Fruit fly (Drosophila melanogaster) whole organism, adult: ENCODE results near the gene CG1847.

Experiments used
- CG11617 ChIP-seq: fragments of 200-800 bp; sonication (Bioruptor generic); optimal IDR thresholded peaks from 2 replicates; lab custom pipeline; 2017; ENCODE audit warnings: mild to moderate bottlenecking, missing biosample characterization, missing genetic modification reagents, missing genetic modification characterization
- CG12768 ChIP-seq: fragments of 200-800 bp; sonication (Bioruptor generic); optimal IDR thresholded peaks from 2 replicates; lab custom pipeline; 2017; ENCODE audit warnings: missing biosample characterization, missing genetic modification characterization, mild to moderate bottlenecking, moderate library complexity, missing genetic modification reagents
- CG14711 ChIP-seq: fragments of 200-800 bp; sonication (Bioruptor generic); optimal IDR thresholded peaks from 2 replicates; lab custom pipeline; 2018; ENCODE audit warnings: missing biosample characterization, mild to moderate bottlenecking, missing genetic modification characterization, moderate library complexity
- CG1620 ChIP-seq: fragments of 200-800 bp; sonication (Bioruptor generic); optimal IDR thresholded peaks from 2 replicates; lab custom pipeline; 2016; ENCODE audit warnings: missing biosample characterization, missing genetic modification characterization
- CG33017 ChIP-seq: fragments of 200-800 bp; sonication (Bioruptor generic); optimal IDR thresholded peaks from 2 replicates; lab custom pipeline; 2018; ENCODE audit warnings: missing biosample characterization, mild to moderate bottlenecking, missing genetic modification characterization, moderate library complexity
- CG5204 ChIP-seq: fragments of 200-800 bp; sonication (Bioruptor generic); optimal IDR thresholded peaks from 2 replicates; lab custom pipeline; 2016; ENCODE audit warnings: missing biosample characterization, missing genetic modification characterization
- CG7045 ChIP-seq: fragments of 200-800 bp; sonication (Bioruptor generic); optimal IDR thresholded peaks from 2 replicates; lab custom pipeline; 2017; ENCODE audit warnings: missing biosample characterization, mild to moderate bottlenecking, missing genetic modification characterization
- CG7101 ChIP-seq: fragments of 200-800 bp; sonication (Bioruptor generic); optimal IDR thresholded peaks from 2 replicates; lab custom pipeline; 2018; ENCODE audit warnings: missing biosample characterization, mild to moderate bottlenecking, missing genetic modification characterization, moderate library complexity
- Clk ChIP-seq: fragments of 200-800 bp; sonication (Bioruptor generic); optimal IDR thresholded peaks from 2 replicates; lab custom pipeline; 2017; ENCODE audit warnings: missing biosample characterization, missing genetic modification characterization
- Crg-1 ChIP-seq: fragments of 200-800 bp; sonication (Bioruptor generic); optimal IDR thresholded peaks from 2 replicates; lab custom pipeline; 2016; ENCODE audit warnings: missing biosample characterization, missing genetic modification characterization
- Hr96 ChIP-seq: fragments of 200-800 bp; sonication (Bioruptor generic); optimal IDR thresholded peaks from 2 replicates; lab custom pipeline; 2016; ENCODE audit warnings: missing biosample characterization, missing genetic modification characterization
- Mnt ChIP-seq: fragments of 200-800 bp; sonication (Bioruptor generic); optimal IDR thresholded peaks from 2 replicates; lab custom pipeline; 2016; ENCODE audit warnings: missing biosample characterization, mild to moderate bottlenecking, missing genetic modification characterization
- bab1 ChIP-seq: fragments of 200-800 bp; sonication (Bioruptor generic); optimal IDR thresholded peaks from 3 replicates; lab custom pipeline; 2019; ENCODE audit warnings: missing biosample characterization, mild to moderate bottlenecking, missing genetic modification characterization, moderate library complexity
- cic ChIP-seq: fragments of 200-800 bp; sonication (Bioruptor generic); optimal IDR thresholded peaks from 2 replicates; lab custom pipeline; 2017; ENCODE audit warnings: missing biosample characterization, mild to moderate bottlenecking, missing genetic modification characterization, moderate library complexity
- cnc ChIP-seq, 2 experiments: fragments of >200 bp; optimal IDR thresholded peaks; 2 replicates each; lab custom pipeline; 2017
- kay ChIP-seq: fragments of 200-800 bp; sonication (Bioruptor generic); peaks from one replicate; lab custom pipeline; 2016; ENCODE audit warnings: missing biosample characterization, missing genetic modification characterization, borderline replicate concordance
- ovo ChIP-seq: fragments of 200-800 bp; sonication (Bioruptor generic); optimal IDR thresholded peaks from 2 replicates; lab custom pipeline; 2016; ENCODE audit warnings: missing biosample characterization, missing genetic modification characterization
- pad ChIP-seq: fragments of 200-800 bp; sonication (Bioruptor generic); optimal IDR thresholded peaks from 3 replicates; lab custom pipeline; 2017; ENCODE audit warnings: missing biosample characterization, missing genetic modification characterization, mild to moderate bottlenecking, moderate library complexity, missing genetic modification reagents
- tj ChIP-seq: fragments of 200-800 bp; sonication (Bioruptor generic); optimal IDR thresholded peaks from 3 replicates; lab custom pipeline; 2017; ENCODE audit warnings: missing biosample characterization, mild to moderate bottlenecking, missing genetic modification characterization, moderate library complexity
- toe ChIP-seq: fragments of 200-800 bp; sonication (Bioruptor generic); optimal IDR thresholded peaks from 2 replicates; lab custom pipeline; 2016; ENCODE audit warnings: missing biosample characterization, missing genetic modification characterization

Gene CG1847

DNA sequence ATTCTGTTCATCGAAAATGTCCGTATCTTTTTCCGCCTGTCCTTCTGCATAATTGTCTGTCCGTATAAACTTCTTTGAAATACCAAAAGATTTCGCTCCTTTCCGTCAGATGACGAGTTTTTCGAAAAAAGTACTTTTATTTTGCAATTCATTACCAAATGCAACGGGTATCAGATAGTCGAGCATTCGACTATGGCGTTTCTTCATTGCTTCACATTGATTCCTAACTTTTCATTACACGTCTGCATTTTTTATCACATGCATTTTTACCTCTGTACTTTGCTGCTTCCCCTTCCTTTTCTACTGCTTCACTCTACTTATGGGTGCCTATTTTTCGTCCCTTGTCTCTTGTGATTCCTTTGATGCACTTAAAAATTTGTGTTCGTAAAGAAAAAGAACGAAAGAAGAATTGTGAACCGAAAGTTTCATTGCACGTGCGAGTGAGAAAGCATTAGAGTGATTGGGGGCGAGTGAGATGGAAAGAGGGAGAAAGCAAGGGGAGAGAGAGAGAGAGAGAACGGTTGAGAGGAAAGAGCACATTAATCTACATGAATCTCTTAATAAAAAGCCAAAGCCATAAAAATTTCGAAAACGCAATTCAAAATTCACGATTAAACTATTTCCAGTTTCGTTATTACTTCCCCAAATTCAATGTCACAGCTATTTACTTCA lies 40.5 kb upstream of the CG1847 start:
- TF ChIP-seq CG12768 (GFP tag; lab: Kevin White, UChicago) (no peak), Hr96 (GFP tag; lab: Kevin White, UChicago) (no peak), kay (no peak), CG5204 (GFP tag; lab: Kevin White, UChicago) (no peak), tj (GFP tag; lab: Kevin White, UChicago) (no peak), CG33017 (tag; lab: Kevin White, UChicago) (no peak), Crg-1 (GFP tag; lab: Kevin White, UChicago) (no peak), CG11617 (GFP tag; lab: Kevin White, UChicago) (no peak), cic (GFP tag; lab: Kevin White, UChicago) (no peak), CG7045 (GFP tag; lab: Kevin White, UChicago) (no peak), pad (GFP tag; lab: Kevin White, UChicago) (no peak), CG7101 (tag; lab: Kevin White, UChicago) (no peak), Clk (GFP tag; lab: Kevin White, UChicago) (no peak)

DNA sequence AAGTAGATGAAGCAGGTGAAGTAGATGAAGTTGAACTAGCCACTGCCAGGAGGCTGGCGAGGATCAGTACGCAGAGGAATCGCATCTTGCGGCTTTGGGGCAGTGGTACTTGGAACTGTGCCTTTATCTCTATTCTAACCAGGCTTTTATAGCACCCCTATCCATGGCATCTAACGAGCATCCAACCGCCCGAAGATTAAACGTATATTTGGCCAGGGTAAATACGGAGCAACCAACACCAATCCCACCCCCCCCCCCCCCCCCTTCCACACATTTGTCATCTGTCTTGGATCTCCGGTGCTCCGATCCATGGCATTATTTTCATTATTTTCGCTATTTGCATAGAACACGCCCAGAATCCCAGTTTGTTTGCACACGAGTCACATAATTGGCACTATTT lies 31.0 kb upstream of the CG1847 start, which contains the start of gene CG15741:
TSS of gene CG15741 (minus strand) at position 101 of the 400 bp plus-strand sequence.
- TF ChIP-seq Crg-1 (GFP tag; lab: Kevin White, UChicago), result no peak
- TF ChIP-seq bab1 (GFP tag; lab: Kevin White, UChicago), result no peak
- no peak for TF ChIP-seq cnc (optimal IDR thresholded peaks at IDR 0.05; lab: Kevin White, UChicago)
- TF ChIP-seq CG1620 (GFP tag; lab: Kevin White, UChicago), result no peak
- TF ChIP-seq CG11617 (GFP tag; lab: Kevin White, UChicago), result no peak
- TF ChIP-seq CG7045 (GFP tag; lab: Kevin White, UChicago), result no peak
- TF ChIP-seq pad (GFP tag; lab: Kevin White, UChicago), result no peak
- TF ChIP-seq CG12768 (GFP tag; lab: Kevin White, UChicago), result no peak
- no peak for TF ChIP-seq Hr96 (GFP tag; lab: Kevin White, UChicago)
- no peak for TF ChIP-seq ovo

DNA sequence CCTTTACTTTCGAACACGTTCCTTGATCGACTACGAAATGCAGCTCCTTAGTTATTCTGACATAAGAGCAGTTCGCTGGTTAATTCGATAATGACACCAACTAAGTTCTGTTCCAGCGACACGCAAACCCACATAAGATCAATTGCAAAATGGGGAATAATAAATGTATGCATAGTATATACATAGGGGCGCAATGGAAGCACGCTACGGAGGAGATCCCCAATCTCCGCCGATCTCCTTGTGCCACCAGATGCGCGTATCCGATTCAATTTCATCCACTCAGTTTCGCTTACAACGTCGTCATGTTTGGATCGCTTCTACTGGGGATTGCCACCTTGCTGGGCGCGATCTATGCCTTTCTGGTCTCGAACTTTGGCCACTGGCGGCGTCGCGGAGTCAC lies 29.7 kb upstream of the CG1847 start, which contains the start of gene Cyp28c1:
TSS of gene Cyp28c1 (plus strand) at position 301 of the 400 bp plus-strand sequence.
- no peak for TF ChIP-seq CG7045 (GFP tag; lab: Kevin White, UChicago)
- TF ChIP-seq CG11617 (GFP tag; lab: Kevin White, UChicago), result no peak
- TF ChIP-seq pad (GFP tag; lab: Kevin White, UChicago), result no peak
- no peak for TF ChIP-seq CG7101 (tag; lab: Kevin White, UChicago)
- TF ChIP-seq Mnt (GFP tag; lab: Kevin White, UChicago), result no peak
- no peak for TF ChIP-seq cnc (optimal IDR thresholded peaks at IDR 0.05; lab: Kevin White, UChicago)
- TF ChIP-seq CG12768 (GFP tag; lab: Kevin White, UChicago), result no peak
- TF ChIP-seq toe (GFP tag; lab: Kevin White, UChicago), result no peak
- TF ChIP-seq bab1 (GFP tag; lab: Kevin White, UChicago), result no peak
- TF ChIP-seq CG14711 (tag; lab: Kevin White, UChicago), result no peak
- TF ChIP-seq Clk (GFP tag; lab: Kevin White, UChicago), result no peak
- no peak for TF ChIP-seq ovo
- no peak for TF ChIP-seq CG5204 (GFP tag; lab: Kevin White, UChicago)
- no peak for TF ChIP-seq tj (GFP tag; lab: Kevin White, UChicago)
- no peak for TF ChIP-seq CG33017 (tag; lab: Kevin White, UChicago)
- no peak for TF ChIP-seq CG1620 (GFP tag; lab: Kevin White, UChicago)

DNA sequence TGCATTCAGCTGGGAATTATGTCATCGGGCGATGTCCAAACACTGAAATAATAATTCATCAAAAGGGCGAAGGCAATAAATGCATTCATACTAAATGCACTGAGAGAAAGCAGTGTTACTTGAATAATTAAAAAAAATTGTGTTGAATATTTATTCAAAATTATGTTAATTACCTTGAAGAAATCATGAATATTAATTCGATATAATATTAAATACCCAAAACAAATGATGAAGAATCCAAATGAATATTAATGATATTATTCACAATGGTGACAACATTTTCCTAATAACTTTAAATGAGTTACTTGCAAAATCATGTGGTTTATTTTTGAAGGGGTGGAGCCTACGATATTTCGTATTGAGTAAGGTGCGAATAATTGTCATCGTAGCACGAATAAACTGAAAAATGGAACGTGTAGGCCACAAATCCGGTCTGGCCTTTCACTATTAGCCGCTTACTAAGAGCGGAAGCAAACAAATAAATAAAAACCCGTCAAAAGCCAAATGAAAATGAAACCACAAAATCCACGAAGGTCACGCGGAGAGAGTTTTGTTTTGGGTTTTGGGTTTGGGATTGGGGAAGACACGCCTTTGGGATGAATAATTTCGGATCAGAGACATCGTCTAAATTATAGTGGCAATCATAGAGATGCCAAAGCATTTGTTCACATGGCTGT lies 27.1 kb upstream of the CG1847 start:
- TF ChIP-seq CG33017 (tag; lab: Kevin White, UChicago) (no peak), cic (GFP tag; lab: Kevin White, UChicago) (no peak), pad (GFP tag; lab: Kevin White, UChicago) (no peak), tj (GFP tag; lab: Kevin White, UChicago) (no peak), cnc (optimal IDR thresholded peaks at IDR 0.05; lab: Kevin White, UChicago) (no peak), Clk (GFP tag; lab: Kevin White, UChicago) (no peak), CG7045 (GFP tag; lab: Kevin White, UChicago) (no peak), Mnt (GFP tag; lab: Kevin White, UChicago) (no peak), CG5204 (GFP tag; lab: Kevin White, UChicago) (no peak), CG14711 (tag; lab: Kevin White, UChicago) (no peak), Crg-1 (GFP tag; lab: Kevin White, UChicago) (no peak), kay (no peak), bab1 (GFP tag; lab: Kevin White, UChicago) (no peak), Hr96 (GFP tag; lab: Kevin White, UChicago) (no peak), CG12768 (GFP tag; lab: Kevin White, UChicago) (no peak)

DNA sequence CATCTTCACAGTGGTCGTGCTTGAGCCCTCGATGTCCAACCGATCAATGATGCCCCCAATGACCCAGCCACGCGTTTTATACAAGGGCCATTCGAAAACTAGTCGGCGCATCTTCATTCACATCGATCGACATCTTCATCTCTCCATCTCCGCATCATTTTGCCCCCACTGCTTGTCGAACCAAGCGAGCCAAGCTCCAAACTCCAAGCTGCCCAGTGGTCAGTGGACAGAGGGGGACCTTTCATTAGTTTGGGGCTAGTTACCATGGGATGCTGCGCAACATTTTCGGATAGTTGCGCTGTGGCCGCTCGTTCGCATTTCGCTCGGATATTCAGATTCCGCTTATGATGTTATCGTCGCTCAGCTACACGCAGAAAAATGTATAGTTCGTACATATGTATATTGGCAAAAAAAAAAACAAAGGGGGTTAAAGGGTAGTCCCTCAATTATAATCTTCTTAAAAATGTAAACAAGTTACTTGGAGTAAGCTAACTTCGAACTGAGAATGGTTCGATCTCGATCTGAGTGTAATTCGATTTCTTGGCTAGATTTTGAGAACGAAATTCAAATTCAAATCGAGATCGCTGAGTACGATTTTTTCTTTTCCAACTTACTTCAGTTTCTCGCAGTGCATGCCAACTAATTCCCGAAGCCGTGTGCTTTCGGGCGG lies 22.8 kb upstream of the CG1847 start, which contains the start of gene CG15740:
TSS of gene CG15740 (minus strand) at position 51 of the 670 bp plus-strand sequence.
- TF ChIP-seq CG7045 (GFP tag; lab: Kevin White, UChicago) (no peak), cnc (optimal IDR thresholded peaks at IDR 0.05; lab: Kevin White, UChicago) (no peak), CG33017 (tag; lab: Kevin White, UChicago) (no peak), CG14711 (tag; lab: Kevin White, UChicago) (no peak), Crg-1 (GFP tag; lab: Kevin White, UChicago) (no peak), Hr96 (GFP tag; lab: Kevin White, UChicago) (no peak), pad (GFP tag; lab: Kevin White, UChicago) (no peak), cic (GFP tag; lab: Kevin White, UChicago) (no peak), Clk (GFP tag; lab: Kevin White, UChicago) (no peak), ovo (no peak), bab1 (GFP tag; lab: Kevin White, UChicago) (no peak)
